Worm (Caenorhabditis elegans) whole organism, young adult: ENCODE data around the gene daf-42.

Experiments
- B0019.2 ChIP-seq: fragments of 200-800 bp; sonication (Bioruptor generic); conservative IDR thresholded peaks from 2 replicates; pipeline ENCODE4 v1.3.6; 2022; ENCODE audit warnings: missing genetic modification reagents, missing genetic modification characterization, missing compliant biosample characterization
- B0261.1 ChIP-seq: sonication (generic microtip); optimal IDR thresholded peaks from 2 replicates; lab custom pipeline; 2016; ENCODE audit warnings: mild to moderate bottlenecking, missing genetic modification characterization, moderate library complexity, missing compliant biosample characterization
- B0336.3 ChIP-seq: fragments of 200-800 bp; sonication (Bioruptor generic); IDR thresholded peaks from 2 replicates; pipeline ENCODE4 v1.3.6; 2022; ENCODE audit warnings: missing genetic modification characterization, missing compliant biosample characterization
- C17E4.6 ChIP-seq: fragments of 200-800 bp; sonication (Bioruptor generic); IDR thresholded peaks from 2 replicates; pipeline ENCODE4 v1.3.6; 2022; ENCODE audit warnings: missing genetic modification reagents, missing genetic modification characterization, missing compliant biosample characterization
- F22D6.2 ChIP-seq: sonication (generic microtip); optimal IDR thresholded peaks from 2 replicates; lab custom pipeline; 2016; ENCODE audit warnings: mild to moderate bottlenecking, missing genetic modification characterization, missing compliant biosample characterization
- F23B12.7 ChIP-seq: sonication (generic microtip); optimal IDR thresholded peaks from 2 replicates; lab custom pipeline; 2017; ENCODE audit warnings: missing genetic modification characterization, mild to moderate bottlenecking, missing compliant biosample characterization, antibody characterized with exemption, moderate library complexity; ENCODE audit not compliant: insufficient read depth
- F57C9.4 ChIP-seq: sonication (generic microtip); optimal IDR thresholded peaks from 2 replicates; lab custom pipeline; 2017; ENCODE audit warnings: mild to moderate bottlenecking, missing genetic modification characterization, missing compliant biosample characterization
- Y53F4B.3 ChIP-seq: fragments of 200-800 bp; sonication (Bioruptor generic); IDR thresholded peaks from 2 replicates; pipeline ENCODE4 v1.3.6; 2022; ENCODE audit warnings: missing genetic modification reagents, missing genetic modification characterization, missing compliant biosample characterization
- Y67H2A.10 ChIP-seq: fragments of 200-800 bp; sonication (Bioruptor generic); conservative IDR thresholded peaks from 2 replicates; pipeline ENCODE4 v1.3.6; 2022; ENCODE audit warnings: missing genetic modification reagents, missing genetic modification characterization, missing compliant biosample characterization
- Y95B8A.8 ChIP-seq: fragments of 200-800 bp; sonication (Bioruptor generic); IDR thresholded peaks from 2 replicates; pipeline ENCODE4 v1.3.6; 2022; ENCODE audit warnings: missing genetic modification reagents, missing genetic modification characterization, missing compliant biosample characterization
- ZK185.1 ChIP-seq: sonication (generic microtip); optimal IDR thresholded peaks from 2 replicates; lab custom pipeline; 2016; ENCODE audit warnings: mild to moderate bottlenecking, missing genetic modification characterization, missing compliant biosample characterization; ENCODE audit not compliant: poor library complexity, severe bottlenecking
- ama-1 ChIP-seq, 3 experiments: fragments of 150-350 bp in 1 of 3; sonication (generic microtip) in 2 of 3; optimal IDR thresholded peaks; 2 replicates each; lab custom pipeline; 2014 to 2018; ENCODE audit warnings: missing biosample characterization in 2 of 3, missing genetic modification characterization in 2 of 3, missing genetic modification reagents in 2 of 3
- aptf-2 ChIP-seq: fragments of 200-800 bp; sonication (Bioruptor generic); conservative IDR thresholded peaks from 2 replicates; pipeline ENCODE4 v1.3.6; 2022; ENCODE audit warnings: missing genetic modification reagents, missing genetic modification characterization, missing compliant biosample characterization
- attf-5 ChIP-seq: fragments of 200-800 bp; sonication (Bioruptor generic); optimal IDR thresholded peaks from 2 replicates; lab custom pipeline; 2018; ENCODE audit warnings: mild to moderate bottlenecking, missing genetic modification characterization, missing compliant biosample characterization
- cebp-1 ChIP-seq, 2 experiments: fragments of 200-800 bp in 1 of 2; sonication (Bioruptor generic) in 1 of 2; sonication (generic microtip) in 1 of 2; IDR thresholded peaks in 1 of 2; optimal IDR thresholded peaks in 1 of 2; 2 replicates each; pipeline versions ENCODE4 v1.3.6 to Lab custom; 2017 to 2022; ENCODE audit warnings: missing compliant biosample characterization in 2 of 2, missing genetic modification characterization in 2 of 2, mild to moderate bottlenecking in 1 of 2, missing genetic modification reagents in 1 of 2, moderate library complexity in 1 of 2
- ceh-100 ChIP-seq: fragments of 200-800 bp; sonication (Bioruptor generic); IDR thresholded peaks from 2 replicates; pipeline ENCODE4 v1.3.6; 2022; ENCODE audit warnings: missing genetic modification reagents, missing genetic modification characterization, missing compliant biosample characterization
- efl-1 ChIP-seq: fragments of 150-350 bp; optimal IDR thresholded peaks from 2 replicates; lab custom pipeline; 2014; ENCODE audit warnings: missing biosample characterization, missing genetic modification reagents, missing genetic modification characterization
- egrh-3 ChIP-seq: fragments of 200-800 bp; sonication (Bioruptor generic); IDR thresholded peaks from 2 replicates; pipeline ENCODE4 v1.3.6; 2022; ENCODE audit warnings: missing genetic modification reagents, missing genetic modification characterization, missing compliant biosample characterization
- hmg-1.2 ChIP-seq: fragments of 200-800 bp; sonication (Bioruptor generic); IDR thresholded peaks from 2 replicates; pipeline ENCODE4 v1.3.6; 2022; ENCODE audit warnings: missing genetic modification reagents, missing genetic modification characterization, missing compliant biosample characterization
- lin-54 ChIP-seq: fragments of 200-800 bp; sonication (Bioruptor generic); optimal IDR thresholded peaks from 2 replicates; lab custom pipeline; 2018; ENCODE audit warnings: mild to moderate bottlenecking, missing genetic modification characterization, missing compliant biosample characterization
- lir-1 ChIP-seq: fragments of 200-800 bp; sonication (Bioruptor generic); conservative IDR thresholded peaks from 2 replicates; pipeline ENCODE4 v1.3.6; 2022; ENCODE audit warnings: missing genetic modification reagents, missing genetic modification characterization, missing compliant biosample characterization
- madf-10 ChIP-seq: sonication (generic microtip); optimal IDR thresholded peaks from 2 replicates; lab custom pipeline; 2016; ENCODE audit warnings: mild to moderate bottlenecking, missing genetic modification characterization, missing compliant biosample characterization
- mxl-1 ChIP-seq: sonication (generic microtip); optimal IDR thresholded peaks from 2 replicates; lab custom pipeline; 2016; ENCODE audit warnings: missing genetic modification characterization, missing compliant biosample characterization
- nhr-120 ChIP-seq: fragments of 200-800 bp; sonication (Bioruptor generic); IDR thresholded peaks from 2 replicates; pipeline ENCODE4 v1.3.6; 2022; ENCODE audit warnings: missing genetic modification characterization, missing compliant biosample characterization
- nhr-179 ChIP-seq: sonication (generic microtip); optimal IDR thresholded peaks from 2 replicates; lab custom pipeline; 2016; ENCODE audit warnings: mild to moderate bottlenecking, missing genetic modification characterization, missing compliant biosample characterization
- nhr-80 ChIP-seq: sonication (generic microtip); optimal IDR thresholded peaks from 2 replicates; lab custom pipeline; 2016; ENCODE audit warnings: missing genetic modification characterization, missing compliant biosample characterization
- pbrm-1 ChIP-seq: fragments of 200-800 bp; sonication (Bioruptor generic); IDR thresholded peaks from 2 replicates; pipeline ENCODE4 v1.3.6; 2022; ENCODE audit warnings: missing genetic modification reagents, missing genetic modification characterization, missing compliant biosample characterization
- rcor-1 ChIP-seq: fragments of 200-800 bp; sonication (Bioruptor generic); IDR thresholded peaks from 2 replicates; pipeline ENCODE4 v1.3.6; 2022; ENCODE audit warnings: missing genetic modification reagents, missing genetic modification characterization, missing compliant biosample characterization
- sdz-38 ChIP-seq: sonication (generic microtip); optimal IDR thresholded peaks from 2 replicates; lab custom pipeline; 2016; ENCODE audit warnings: missing genotype, missing genetic modification characterization, missing compliant biosample characterization
- somi-1 ChIP-seq: fragments of 200-800 bp; sonication (Bioruptor generic); optimal IDR thresholded peaks from 2 replicates; lab custom pipeline; 2018; ENCODE audit warnings: mild to moderate bottlenecking, missing genetic modification characterization, missing compliant biosample characterization
- tbx-9 ChIP-seq: sonication (generic microtip); optimal IDR thresholded peaks from 2 replicates; lab custom pipeline; 2016; ENCODE audit warnings: borderline replicate concordance, missing genetic modification characterization, inconsistent platforms, missing compliant biosample characterization
- unc-62 ChIP-seq: fragments of 150-350 bp; optimal IDR thresholded peaks from 2 replicates; lab custom pipeline; 2014; ENCODE audit warnings: missing biosample characterization, missing genetic modification reagents, missing genetic modification characterization
- xnd-1 ChIP-seq: sonication (generic microtip); optimal IDR thresholded peaks from 2 replicates; lab custom pipeline; 2016; ENCODE audit warnings: missing genotype, missing genetic modification reagents, missing genetic modification characterization, missing compliant biosample characterization
- ztf-18 ChIP-seq: sonication (generic microtip); optimal IDR thresholded peaks from 2 replicates; lab custom pipeline; 2016; ENCODE audit warnings: missing genotype, mild to moderate bottlenecking, missing genetic modification characterization, missing compliant biosample characterization
- ztf-26 ChIP-seq: sonication (generic microtip); optimal IDR thresholded peaks from 2 replicates; lab custom pipeline; 2017; ENCODE audit warnings: missing genetic modification characterization, missing compliant biosample characterization
- ztf-28 ChIP-seq: fragments of 200-800 bp; sonication (Bioruptor generic); IDR thresholded peaks from 2 replicates; pipeline ENCODE4 v1.3.6; 2022; ENCODE audit warnings: missing genetic modification reagents, missing genetic modification characterization, missing compliant biosample characterization

Gene daf-42

ce11 chrIV:7319931-7320435 lies 26.7 kb downstream of the daf-42 start (continued):
- peak; percentile 27 for TF ChIP-seq madf-10
- TF ChIP-seq rcor-1 (GFP tag; lab: Robert Waterston, UW) = no peak
- peak; percentile 33; the same call in 1 of the 2 replicates for TF ChIP-seq ceh-100
- TF ChIP-seq pbrm-1 = peak; percentile 63; the same call in 1 of the 2 replicates
- peak; percentile 87 for TF ChIP-seq B0336.3 (GFP tag; lab: Robert Waterston, UW)
- no peak for TF ChIP-seq nhr-120 (GFP tag; lab: Robert Waterston, UW)
- TF ChIP-seq C17E4.6 = no peak
- peak; percentile 51 for TF ChIP-seq ZK185.1 (tag; lab: Kevin White, UChicago)
- TF ChIP-seq ztf-28 (GFP tag; lab: Robert Waterston, UW) = no peak
- TF ChIP-seq Y95B8A.8 = no peak
- TF ChIP-seq mxl-1 = no peak
- peak; percentile 48 for TF ChIP-seq ztf-18 (tag; lab: Kevin White, UChicago)
- TF ChIP-seq cebp-1 (GFP tag; IDR thresholded peaks at IDR 0.05; lab: Robert Waterston, UW) = no peak
- TF ChIP-seq cebp-1 (tag; optimal IDR thresholded peaks at IDR 0.05; lab: Kevin White, UChicago) = peak; percentile 85
- no peak for TF ChIP-seq Y53F4B.3 (GFP tag; lab: Robert Waterston, UW)
- no peak for TF ChIP-seq lir-1 (GFP tag; lab: Robert Waterston, UW)
- TF ChIP-seq aptf-2 (GFP tag; lab: Robert Waterston, UW) = no peak
- peak; percentile 53 for TF ChIP-seq ztf-26 (tag; lab: Kevin White, UChicago)
- TF ChIP-seq tbx-9 = no peak

ce11 chrIV:7318900-7319299 lies 27.8 kb downstream of the daf-42 start:
- TF ChIP-seq nhr-179 (tag; lab: Kevin White, UChicago) = no peak
- TF ChIP-seq, all 124 proteins: peak for 0

- TF ChIP-seq hmg-1.2 (GFP tag; lab: Robert Waterston, UW) (peak; percentile 8; the same call in 1 of the 2 replicates), ama-1 (optimal IDR thresholded peaks at IDR 0.05; lab: Kevin White, UChicago) (no peak), ama-1 (GFP tag; optimal IDR thresholded peaks at IDR 0.05; lab: Kevin White, UChicago) (no peak), sdz-38 (tag; lab: Kevin White, UChicago) (no peak), xnd-1 (no peak), F22D6.2 (tag; lab: Kevin White, UChicago) (no peak), lir-1 (GFP tag; lab: Robert Waterston, UW) (no peak), lin-54 (no peak), B0261.1 (no peak), efl-1 (no peak), F23B12.7 (no peak), F57C9.4 (no peak), nhr-80 (tag; lab: Kevin White, UChicago) (no peak), unc-62 (GFP tag; lab: Kevin White, UChicago) (no peak), ztf-26 (tag; lab: Kevin White, UChicago) (peak; percentile 12), cebp-1 (GFP tag; IDR thresholded peaks at IDR 0.05; lab: Robert Waterston, UW) (no peak), cebp-1 (tag; optimal IDR thresholded peaks at IDR 0.05; lab: Kevin White, UChicago) (peak; percentile 1), somi-1 (GFP tag; lab: Kevin White, UChicago) (no peak), B0019.2 (GFP tag; lab: Robert Waterston, UW) (no peak), egrh-3 (GFP tag; lab: Robert Waterston, UW) (no peak), attf-5 (GFP tag; lab: Kevin White, UChicago) (no peak), Y67H2A.10 (no peak)
Measured at ce11 chrIV:7317829-7318529, 28.7 kb downstream of the daf-42 start.
